Worm (Caenorhabditis elegans) whole organism, L1 larva: ENCODE results near the gene syx-18.

Experiments used
- C04F5.9 ChIP-seq: sonication (generic microtip); optimal IDR thresholded peaks from 2 replicates; lab custom pipeline; 2016; ENCODE audit warnings: missing genetic modification characterization, missing compliant biosample characterization
- C16A3.4 ChIP-seq: fragments of 150-350 bp; optimal IDR thresholded peaks from 2 replicates; lab custom pipeline; 2014; ENCODE audit warnings: missing biosample characterization, missing genetic modification characterization
- Y116A8C.19 ChIP-seq: sonication (generic microtip); optimal IDR thresholded peaks from 2 replicates; lab custom pipeline; 2016; ENCODE audit warnings: missing compliant biosample characterization, missing genetic modification characterization, borderline replicate concordance
- aha-1 ChIP-seq: fragments of 150-350 bp; optimal IDR thresholded peaks from 2 replicates; lab custom pipeline; 2014; ENCODE audit warnings: missing biosample characterization, missing genetic modification characterization
- blmp-1 ChIP-seq: fragments of 150-350 bp; optimal IDR thresholded peaks from 2 replicates; lab custom pipeline; 2014; ENCODE audit warnings: missing biosample characterization, missing genetic modification characterization
- ceh-63 ChIP-seq: fragments of 200-800 bp; sonication (Bioruptor generic); optimal IDR thresholded peaks from 2 replicates; lab custom pipeline; 2018; ENCODE audit warnings: mild to moderate bottlenecking, missing genetic modification characterization, missing compliant biosample characterization
- dsc-1 ChIP-seq: sonication (generic microtip); optimal IDR thresholded peaks from 2 replicates; lab custom pipeline; 2016; ENCODE audit warnings: mild to moderate bottlenecking, missing genetic modification characterization, missing compliant biosample characterization
- efl-1 ChIP-seq, 4 experiments: fragments of 150-350 bp; optimal IDR thresholded peaks in 3 of 4; peaks in 1 of 4; 1 replicate in 1 of 4; 2 replicates in 3 of 4; lab custom pipeline; 2014; ENCODE audit warnings: missing biosample characterization in 2 of 4, missing genetic modification characterization in 2 of 4, missing genetic modification reagents in 2 of 4
- efl-3 ChIP-seq: fragments of 200-800 bp; sonication (Bioruptor generic); optimal IDR thresholded peaks from 2 replicates; lab custom pipeline; 2018; ENCODE audit warnings: mild to moderate bottlenecking, missing genetic modification characterization, missing compliant biosample characterization
- egl-27 ChIP-seq, 2 experiments: fragments of 150-350 bp in 1 of 2; sonication (generic microtip); optimal IDR thresholded peaks; 3 replicates each; lab custom pipeline; 2017 to 2018; ENCODE audit warnings: missing biosample characterization in 2 of 2, missing genetic modification characterization in 2 of 2, missing genetic modification reagents in 2 of 2
- elt-2 ChIP-seq: sonication (generic microtip); optimal IDR thresholded peaks from 2 replicates; lab custom pipeline; 2016; ENCODE audit warnings: missing genetic modification characterization, mild to moderate bottlenecking, inconsistent platforms, missing compliant biosample characterization, missing genetic modification reagents
- elt-3 ChIP-seq, 6 experiments: fragments of 150-350 bp in 1 of 6; sonication (generic microtip); optimal IDR thresholded peaks; 2 replicates each; lab custom pipeline; 2017 to 2018; ENCODE audit warnings: missing biosample characterization in 6 of 6, missing genetic modification characterization in 6 of 6, inconsistent platforms in 1 of 6
- grh-1 ChIP-seq: fragments of 200-800 bp; sonication (Bioruptor generic); IDR thresholded peaks from 2 replicates; pipeline ENCODE4 v1.3.6; 2022; ENCODE audit warnings: missing genetic modification reagents, missing genetic modification characterization, missing compliant biosample characterization
- hlh-4 ChIP-seq: sonication (generic microtip); optimal IDR thresholded peaks from 2 replicates; lab custom pipeline; 2016; ENCODE audit warnings: mild to moderate bottlenecking, missing genetic modification characterization, missing compliant biosample characterization
- lin-13 ChIP-seq: fragments of 150-350 bp; optimal IDR thresholded peaks from 2 replicates; lab custom pipeline; 2014; ENCODE audit warnings: missing biosample characterization, missing genetic modification reagents, missing genetic modification characterization
- lir-3 ChIP-seq: sonication (generic microtip); optimal IDR thresholded peaks from 2 replicates; lab custom pipeline; 2016; ENCODE audit warnings: mild to moderate bottlenecking, missing genetic modification characterization, moderate library complexity, missing compliant biosample characterization; ENCODE audit not compliant: poor library complexity
- mef-2 ChIP-seq: fragments of 150-350 bp; optimal IDR thresholded peaks from 2 replicates; lab custom pipeline; 2014; ENCODE audit warnings: missing biosample characterization, missing genetic modification characterization
- nhr-11 ChIP-seq: fragments of 150-350 bp; optimal IDR thresholded peaks from 2 replicates; lab custom pipeline; 2014; ENCODE audit warnings: missing biosample characterization, missing genetic modification characterization
- nhr-20 ChIP-seq: sonication (generic microtip); optimal IDR thresholded peaks from 2 replicates; lab custom pipeline; 2016; ENCODE audit warnings: mild to moderate bottlenecking, missing genetic modification characterization, missing compliant biosample characterization
- nhr-71 ChIP-seq: sonication (generic microtip); optimal IDR thresholded peaks from 2 replicates; lab custom pipeline; 2016; ENCODE audit warnings: mild to moderate bottlenecking, missing genetic modification characterization, moderate library complexity, missing compliant biosample characterization
- nhr-77 ChIP-seq: fragments of 150-350 bp; optimal IDR thresholded peaks from 2 replicates; lab custom pipeline; 2014; ENCODE audit warnings: missing biosample characterization, missing genetic modification characterization
- nhr-85 ChIP-seq: sonication (generic microtip); peaks from one replicate; lab custom pipeline; 2016; ENCODE audit warnings: missing genetic modification characterization, inconsistent platforms, missing compliant biosample characterization
- skn-1 ChIP-seq: fragments of 150-350 bp; optimal IDR thresholded peaks from 2 replicates; lab custom pipeline; 2014; ENCODE audit warnings: missing biosample characterization, missing genetic modification characterization
- snpc-4 ChIP-seq: fragments of 150-350 bp; optimal IDR thresholded peaks from 2 replicates; lab custom pipeline; 2014; ENCODE audit warnings: missing biosample characterization, missing genetic modification characterization
- sox-4 ChIP-seq: sonication (generic microtip); optimal IDR thresholded peaks from 2 replicates; lab custom pipeline; 2016; ENCODE audit warnings: missing genetic modification characterization, missing compliant biosample characterization
- sptf-1 ChIP-seq: fragments of 150-350 bp; optimal IDR thresholded peaks from 2 replicates; lab custom pipeline; 2014; ENCODE audit warnings: missing biosample characterization, missing genetic modification characterization
- swsn-7 ChIP-seq: sonication (generic microtip); optimal IDR thresholded peaks from 2 replicates; lab custom pipeline; 2016; ENCODE audit warnings: missing genetic modification characterization, missing compliant biosample characterization
- unc-30 ChIP-seq: sonication (generic microtip); optimal IDR thresholded peaks from 2 replicates; lab custom pipeline; 2017; ENCODE audit warnings: missing biosample characterization, missing genetic modification characterization
- unc-98 ChIP-seq: fragments of 200-800 bp; sonication (Bioruptor generic); IDR thresholded peaks from 2 replicates; pipeline ENCODE4 v1.3.6; 2022; ENCODE audit warnings: missing genetic modification characterization, missing compliant biosample characterization
- xbp-1 ChIP-seq: sonication (generic microtip); optimal IDR thresholded peaks from 2 replicates; lab custom pipeline; 2016; ENCODE audit warnings: missing genetic modification characterization, missing compliant biosample characterization

syx-18 gene

DNA sequence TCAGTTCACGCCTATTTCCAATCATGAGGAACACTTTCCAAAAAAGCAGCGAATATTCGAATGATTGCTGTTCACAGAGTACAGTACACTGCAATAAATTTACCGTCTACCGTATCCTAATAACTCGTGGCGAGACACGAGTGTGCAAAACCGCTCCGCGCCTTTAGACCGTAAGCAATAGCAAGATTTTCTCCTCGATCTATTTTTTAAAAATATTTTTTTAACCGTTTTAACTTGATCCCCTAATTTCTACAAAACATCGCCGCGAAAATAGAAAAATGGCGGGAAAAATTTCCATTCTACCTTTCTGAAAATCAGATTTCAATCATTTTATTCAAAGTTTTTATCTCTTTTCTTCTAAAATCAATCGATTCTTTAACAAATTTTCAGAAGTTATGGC lies 47.4 kb upstream of the syx-18 start, which contains the start of gene era-1:
TSS of gene era-1 (plus strand) at position 366 of the 400 bp plus-strand sequence.
- TF ChIP-seq dsc-1 (tag; lab: Kevin White, UChicago) (no peak), skn-1 (tag; lab: Kevin White, UChicago) (no peak), nhr-11 (tag; lab: Kevin White, UChicago) (no peak), lin-13 (no peak), nhr-71 (no peak), xbp-1 (tag; lab: Kevin White, UChicago) (no peak), lir-3 (tag; lab: Kevin White, UChicago) (no peak), egl-27 (tag; optimal IDR thresholded peaks at IDR 0.05; lab: Kevin White, UChicago) (no peak), mef-2 (tag; lab: Kevin White, UChicago) (no peak), hlh-4 (tag; lab: Kevin White, UChicago) (no peak), efl-3 (GFP tag; lab: Kevin White, UChicago) (no peak), grh-1 (GFP tag; lab: Robert Waterston, UW) (no peak), unc-98 (GFP tag; lab: Robert Waterston, UW) (no peak), aha-1 (tag; lab: Kevin White, UChicago) (no peak), snpc-4 (tag; lab: Kevin White, UChicago) (no peak)

DNA sequence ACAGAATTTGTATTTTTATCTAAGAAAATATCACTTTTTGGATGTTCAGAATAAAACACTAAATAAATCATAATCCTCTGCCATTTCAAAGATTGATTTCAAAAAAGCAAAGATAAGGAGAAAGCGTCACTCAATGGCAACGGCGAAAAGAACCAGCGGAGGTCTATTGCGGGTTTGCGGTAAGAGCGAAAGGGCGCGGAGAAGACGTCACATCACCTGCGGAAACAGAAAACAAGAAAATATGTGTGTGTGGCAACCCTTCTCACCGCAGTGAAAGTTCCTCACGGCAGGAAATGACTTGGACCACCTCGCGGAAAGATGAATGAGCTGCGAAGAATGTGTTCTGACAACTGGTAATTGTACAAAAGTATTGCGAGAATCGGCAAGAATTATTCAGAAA lies 44.6 kb upstream of the syx-18 start:
- TF ChIP-seq hlh-4 (tag; lab: Kevin White, UChicago) (no peak), swsn-7 (tag; lab: Kevin White, UChicago) (no peak), blmp-1 (peak; percentile 91), unc-30 (no peak)
- TF ChIP-seq, all 84 proteins: peak for 1

DNA sequence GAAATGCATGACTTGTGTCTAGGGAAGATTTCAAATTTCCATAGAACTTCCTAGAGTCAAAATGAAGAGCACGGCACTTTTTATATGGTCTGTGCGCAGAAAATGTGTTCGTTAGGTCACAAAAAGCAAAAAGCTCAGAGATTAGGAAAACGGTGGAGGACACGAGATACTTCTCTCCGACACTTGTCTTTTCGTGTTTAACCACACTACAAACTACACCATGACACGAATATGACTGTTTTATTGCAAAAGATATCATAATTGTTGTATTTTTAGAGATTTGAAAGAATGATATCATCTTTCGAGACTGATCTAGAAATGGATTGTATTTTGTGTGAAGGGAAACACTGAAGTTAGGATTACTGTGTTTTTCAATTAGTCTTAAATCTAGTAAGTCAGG lies 43.8 kb upstream of the syx-18 start:
- TF ChIP-seq nhr-85 (tag; lab: Kevin White, UChicago) (peak; percentile 25), sox-4 (tag; lab: Kevin White, UChicago) (no peak), nhr-20 (tag; lab: Kevin White, UChicago) (peak; percentile 18)

DNA sequence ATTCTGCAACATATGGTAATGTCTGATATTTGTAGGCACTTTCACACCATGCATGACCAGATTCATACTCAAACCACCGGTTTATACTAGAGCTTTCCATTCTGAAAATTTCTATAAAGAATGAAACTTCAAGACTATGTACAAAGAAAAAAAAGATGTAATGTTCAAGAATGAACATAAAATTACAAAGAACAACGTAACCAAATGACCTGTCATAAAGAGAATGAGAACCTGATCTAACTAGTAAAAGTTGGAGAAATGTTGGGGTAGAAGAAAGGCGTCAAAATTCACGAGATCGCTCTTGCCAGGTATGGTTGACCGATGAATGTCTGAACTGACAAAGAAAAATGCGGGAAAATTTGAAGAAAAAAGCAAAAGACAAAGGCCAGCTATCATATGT lies 42.3 kb upstream of the syx-18 start, which contains the start of gene W02F12.2:
TSS of gene W02F12.2 (minus strand) at position 101 of the 400 bp plus-strand sequence.
- TF ChIP-seq C04F5.9 (no peak), nhr-77 (tag; lab: Kevin White, UChicago) (no peak), blmp-1 (peak; percentile 18), C16A3.4 (tag; lab: Kevin White, UChicago) (no peak)

DNA sequence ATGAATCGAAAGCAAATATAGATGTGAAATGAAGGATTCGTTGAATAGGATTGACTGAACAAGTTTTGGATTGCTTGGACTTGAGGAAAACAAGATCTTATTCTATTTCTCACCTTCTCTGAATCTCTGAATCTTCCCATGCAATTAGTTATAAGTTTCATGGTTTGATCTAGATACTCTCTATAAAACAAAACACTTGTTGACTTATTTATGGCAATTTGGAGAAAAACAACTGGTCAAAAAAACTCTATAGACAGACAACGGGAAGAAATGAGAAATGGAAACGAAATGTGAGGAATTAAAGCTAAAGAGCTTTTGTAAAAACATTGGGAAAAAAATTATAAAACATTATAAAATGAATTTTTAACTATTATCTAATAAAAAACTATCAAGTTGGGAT lies 39.4 kb upstream of the syx-18 start, which contains the start of gene W02F12.8:
TSS of gene W02F12.8 (minus strand) at position 101 of the 400 bp plus-strand sequence.
- TF ChIP-seq sptf-1 (tag; lab: Kevin White, UChicago) (no peak), swsn-7 (tag; lab: Kevin White, UChicago) (no peak), blmp-1 (peak; percentile 8)
- TF ChIP-seq, all 84 proteins: peak for 1

DNA sequence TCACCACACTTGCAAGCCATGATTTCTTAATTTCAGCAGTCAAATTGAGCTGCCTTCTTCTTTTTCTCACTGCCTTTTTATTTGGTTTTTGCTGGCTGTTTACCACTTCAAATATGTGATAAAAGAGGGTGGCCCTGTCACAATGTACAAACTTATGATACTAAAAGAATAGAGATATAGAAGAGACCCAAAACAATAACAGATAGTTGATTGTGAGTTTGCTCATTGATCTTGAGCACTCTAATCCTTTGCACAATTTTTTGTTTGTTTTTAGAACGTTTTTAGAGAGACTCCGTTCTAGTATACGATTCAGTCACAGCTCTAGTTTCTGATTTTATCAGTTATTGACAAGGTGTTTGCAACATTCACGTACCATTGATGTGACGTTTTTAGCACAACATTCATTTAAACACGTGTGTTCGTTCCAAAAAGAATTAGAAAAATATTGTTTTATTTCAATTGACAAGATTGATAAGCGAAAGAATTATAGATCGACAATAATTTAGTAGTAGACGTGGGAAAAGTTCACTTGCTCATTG lies 36.6 kb upstream of the syx-18 start, which contains the start of gene mtl-1:
TSS of gene mtl-1 (minus strand) at position 51 of the 539 bp plus-strand sequence.
- TF ChIP-seq Y116A8C.19 (tag; lab: Kevin White, UChicago) (no peak), ceh-63 (GFP tag; lab: Kevin White, UChicago) (no peak), elt-2 (tag; lab: Kevin White, UChicago) (peak; percentile 53), mef-2 (tag; lab: Kevin White, UChicago) (no peak), efl-1 (optimal IDR thresholded peaks at IDR 0.05; lab: Kevin White, UChicago) (no peak), efl-1 (GFP tag; optimal IDR thresholded peaks at IDR 0.05 in 1 of 2; lab: Kevin White, UChicago) (peak in 1 of 2 experiments; percentile 39)
- TF ChIP-seq, all 84 proteins: peak for 2

DNA sequence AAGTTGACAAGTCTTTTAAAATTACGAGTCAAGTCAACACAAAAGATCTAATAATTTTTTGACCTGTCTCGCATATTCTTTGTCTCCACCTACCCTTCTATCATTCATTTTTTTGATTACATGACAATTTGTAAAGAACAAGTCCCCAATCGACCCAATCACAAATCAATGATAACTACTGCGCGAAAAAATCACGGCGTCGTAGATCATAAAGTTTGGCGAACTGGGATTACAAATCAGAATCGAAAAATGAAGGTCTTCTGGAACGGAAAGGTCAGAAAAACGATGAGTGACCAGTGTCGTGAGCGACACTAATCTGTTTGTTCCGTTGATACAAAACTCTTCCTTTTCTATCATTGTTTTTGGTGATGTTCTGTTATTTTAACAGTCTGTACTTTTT lies 34.8 kb upstream of the syx-18 start:
- peak in 1 of 6 experiments; percentile 7 for TF ChIP-seq elt-3 (tag; optimal IDR thresholded peaks at IDR 0.05; lab: Kevin White, UChicago)
- peak; percentile 22 for TF ChIP-seq blmp-1
- TF ChIP-seq Y116A8C.19 (tag; lab: Kevin White, UChicago), result no peak
